Worm (Caenorhabditis elegans) whole organism, early embryonic: Measurements from ENCODE around the gene F37B12.1.

Experiments used
- ama-1 ChIP-seq: fragments of 150-350 bp; optimal IDR thresholded peaks from 2 replicates; lab custom pipeline; 2014
- hmbx-1 ChIP-seq: sonication (generic microtip); optimal IDR thresholded peaks from 2 replicates; lab custom pipeline; 2016; ENCODE audit warnings: mild to moderate bottlenecking, missing genetic modification characterization, missing compliant biosample characterization
- hnd-1 ChIP-seq: sonication (generic microtip); optimal IDR thresholded peaks from 2 replicates; lab custom pipeline; 2016; ENCODE audit warnings: missing genetic modification characterization, missing compliant biosample characterization
- sea-1 ChIP-seq: fragments of 200-800 bp; sonication (Bioruptor generic); conservative IDR thresholded peaks from 2 replicates; pipeline ENCODE4 v1.3.6; 2022; ENCODE audit warnings: missing genetic modification characterization, missing compliant biosample characterization

DNA sequence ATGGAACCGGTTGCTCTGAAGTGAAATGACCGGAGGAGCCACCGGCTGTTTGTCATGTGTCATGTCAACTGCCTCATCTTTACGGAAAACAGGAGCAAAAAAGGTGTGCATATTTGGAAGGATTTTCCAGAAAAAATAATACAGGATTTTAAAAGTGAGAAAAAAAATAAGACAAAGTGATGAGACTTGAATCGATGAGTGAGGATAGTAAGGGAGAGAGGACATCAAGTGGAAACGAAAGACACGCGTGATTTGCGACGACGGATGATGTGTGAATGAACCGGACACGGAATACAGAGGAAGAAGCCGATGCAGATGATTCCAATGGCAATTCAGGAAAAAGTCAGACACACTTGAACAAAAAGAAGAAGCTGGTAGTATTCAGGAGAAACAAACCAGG is 4.8 kb downstream of the F37B12.1 start:
- TF ChIP-seq hnd-1 (tag; lab: Kevin White, UChicago) (no peak), sea-1 (GFP tag; lab: Robert Waterston, UW) (no peak), ama-1 (lab: Kevin White, UChicago) (no peak), hmbx-1 (tag; lab: Kevin White, UChicago) (no peak)
